Fruit fly (Drosophila melanogaster): ENCODE measurements around the gene RpL36A.

DNA sequence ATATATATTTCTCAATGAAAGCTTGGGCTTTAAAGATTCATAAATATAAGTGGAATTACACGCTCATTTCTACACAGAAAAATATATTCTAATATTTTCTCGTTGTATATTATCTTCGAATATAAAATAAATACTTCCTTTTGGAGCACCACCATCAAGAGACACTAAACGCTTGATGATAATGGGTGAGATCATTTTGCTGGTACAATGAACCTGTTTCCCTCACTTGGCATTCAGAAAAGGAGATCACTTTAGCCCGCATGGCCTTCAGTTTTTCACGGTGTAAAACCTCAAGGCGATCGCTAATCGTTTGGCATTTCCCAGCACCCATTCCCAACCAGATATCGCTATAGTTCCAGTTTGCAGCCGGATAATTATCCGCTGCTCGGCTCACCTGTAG is 36.7 kb downstream of the RpL36A start:
- no peak for TF ChIP-seq jim (GFP tag; optimal IDR thresholded peaks at IDR 0.05)
- no peak for TF ChIP-seq usp (GFP tag; optimal IDR thresholded peaks at IDR 0.05)
- TF ChIP-seq h (GFP tag; optimal IDR thresholded peaks at IDR 0.05): peak; percentile 74
- no peak for TF ChIP-seq Dif (GFP tag; optimal IDR thresholded peaks at IDR 0.05; ENCODE audit: partially characterized antibody)

Data from whole organism, wandering third instar larva.